Worm (Caenorhabditis elegans) whole organism, young adult: ENCODE data around the gene clec-26.

Experiments used
- B0336.3 ChIP-seq: fragments of 200-800 bp; sonication (Bioruptor generic); IDR thresholded peaks from 2 replicates; pipeline ENCODE4 v1.3.6; 2022; ENCODE audit warnings: missing genetic modification characterization, missing compliant biosample characterization
- C17E4.6 ChIP-seq: fragments of 200-800 bp; sonication (Bioruptor generic); IDR thresholded peaks from 2 replicates; pipeline ENCODE4 v1.3.6; 2022; ENCODE audit warnings: missing genetic modification reagents, missing genetic modification characterization, missing compliant biosample characterization
- F22D6.2 ChIP-seq: sonication (generic microtip); optimal IDR thresholded peaks from 2 replicates; lab custom pipeline; 2016; ENCODE audit warnings: mild to moderate bottlenecking, missing genetic modification characterization, missing compliant biosample characterization
- F33H1.4 ChIP-seq: fragments of 200-800 bp; sonication (Bioruptor generic); IDR thresholded peaks from 2 replicates; pipeline ENCODE4 v1.3.6; 2022; ENCODE audit warnings: missing genetic modification reagents, missing genetic modification characterization, missing compliant biosample characterization
- F39B2.1 ChIP-seq: fragments of 200-800 bp; sonication (Bioruptor generic); IDR thresholded peaks from 2 replicates; pipeline ENCODE4 v1.3.6; 2022; ENCODE audit warnings: missing genetic modification reagents, missing genetic modification characterization, missing compliant biosample characterization
- F49E8.2 ChIP-seq: sonication (generic microtip); optimal IDR thresholded peaks from 3 replicates; lab custom pipeline; 2017; ENCODE audit warnings: missing genetic modification characterization, mild to moderate bottlenecking, missing compliant biosample characterization, antibody characterized with exemption, moderate library complexity; ENCODE audit not compliant: insufficient read depth
- F57A8.1 ChIP-seq: fragments of 200-800 bp; sonication (Bioruptor generic); optimal IDR thresholded peaks from 2 replicates; lab custom pipeline; 2018; ENCODE audit warnings: mild to moderate bottlenecking, missing genetic modification characterization, moderate library complexity, missing compliant biosample characterization
- T26A5.8 ChIP-seq: sonication (generic microtip); optimal IDR thresholded peaks from 2 replicates; lab custom pipeline; 2016; ENCODE audit warnings: missing genetic modification characterization, missing compliant biosample characterization
- Y53G8AR.9 ChIP-seq: fragments of 200-800 bp; sonication (Bioruptor generic); conservative IDR thresholded peaks from 2 replicates; pipeline ENCODE4 v1.3.6; 2022; ENCODE audit warnings: missing genetic modification reagents, missing genetic modification characterization, missing compliant biosample characterization
- Y67H2A.10 ChIP-seq: fragments of 200-800 bp; sonication (Bioruptor generic); conservative IDR thresholded peaks from 2 replicates; pipeline ENCODE4 v1.3.6; 2022; ENCODE audit warnings: missing genetic modification reagents, missing genetic modification characterization, missing compliant biosample characterization
- Y79H2A.3 ChIP-seq: fragments of 200-800 bp; sonication (Bioruptor generic); conservative IDR thresholded peaks from 2 replicates; pipeline ENCODE4 v1.3.6; 2022; ENCODE audit warnings: missing genetic modification reagents, missing genetic modification characterization, missing compliant biosample characterization
- Y95B8A.8 ChIP-seq: fragments of 200-800 bp; sonication (Bioruptor generic); IDR thresholded peaks from 2 replicates; pipeline ENCODE4 v1.3.6; 2022; ENCODE audit warnings: missing genetic modification reagents, missing genetic modification characterization, missing compliant biosample characterization
- ama-1 ChIP-seq, 3 experiments: fragments of 150-350 bp in 1 of 3; sonication (generic microtip) in 2 of 3; optimal IDR thresholded peaks; 2 replicates each; lab custom pipeline; 2014 to 2018; ENCODE audit warnings: missing biosample characterization in 2 of 3, missing genetic modification characterization in 2 of 3, missing genetic modification reagents in 2 of 3
- aptf-2 ChIP-seq: fragments of 200-800 bp; sonication (Bioruptor generic); conservative IDR thresholded peaks from 2 replicates; pipeline ENCODE4 v1.3.6; 2022; ENCODE audit warnings: missing genetic modification reagents, missing genetic modification characterization, missing compliant biosample characterization
- attf-6 ChIP-seq: fragments of 200-800 bp; sonication (Bioruptor generic); IDR thresholded peaks from 2 replicates; pipeline ENCODE4 v1.3.6; 2022; ENCODE audit warnings: missing genetic modification reagents, missing genetic modification characterization, missing compliant biosample characterization
- ceh-100 ChIP-seq: fragments of 200-800 bp; sonication (Bioruptor generic); IDR thresholded peaks from 2 replicates; pipeline ENCODE4 v1.3.6; 2022; ENCODE audit warnings: missing genetic modification reagents, missing genetic modification characterization, missing compliant biosample characterization
- ceh-27 ChIP-seq: fragments of 200-800 bp; sonication (Bioruptor generic); optimal IDR thresholded peaks from 2 replicates; lab custom pipeline; 2018; ENCODE audit warnings: mild to moderate bottlenecking, missing genetic modification characterization, moderate library complexity, missing compliant biosample characterization
- dpl-1 ChIP-seq: fragments of 150-350 bp; optimal IDR thresholded peaks from 2 replicates; lab custom pipeline; 2014; ENCODE audit warnings: missing biosample characterization, missing genetic modification reagents, missing genetic modification characterization
- egl-44 ChIP-seq: fragments of 200-800 bp; sonication (Bioruptor generic); IDR thresholded peaks from 2 replicates; pipeline ENCODE4 v1.3.6; 2022; ENCODE audit warnings: missing genetic modification reagents, missing genetic modification characterization, missing compliant biosample characterization
- egrh-3 ChIP-seq: fragments of 200-800 bp; sonication (Bioruptor generic); IDR thresholded peaks from 2 replicates; pipeline ENCODE4 v1.3.6; 2022; ENCODE audit warnings: missing genetic modification reagents, missing genetic modification characterization, missing compliant biosample characterization
- him-1 ChIP-seq: sonication (generic microtip); optimal IDR thresholded peaks from 2 replicates; lab custom pipeline; 2016; ENCODE audit warnings: missing genotype, missing genetic modification reagents, missing genetic modification characterization, missing compliant biosample characterization
- hsf-1 ChIP-seq: fragments of 200-800 bp; sonication (Bioruptor generic); IDR thresholded peaks from 2 replicates; pipeline ENCODE4 v1.3.6; 2022; ENCODE audit warnings: missing genetic modification reagents, missing genetic modification characterization, missing compliant biosample characterization
- lir-1 ChIP-seq: fragments of 200-800 bp; sonication (Bioruptor generic); conservative IDR thresholded peaks from 2 replicates; pipeline ENCODE4 v1.3.6; 2022; ENCODE audit warnings: missing genetic modification reagents, missing genetic modification characterization, missing compliant biosample characterization
- mes-4 ChIP-seq: sonication (generic microtip); optimal IDR thresholded peaks from 2 replicates; lab custom pipeline; 2016; ENCODE audit warnings: missing genotype, missing genetic modification characterization, missing compliant biosample characterization
- nhr-120 ChIP-seq: fragments of 200-800 bp; sonication (Bioruptor generic); IDR thresholded peaks from 2 replicates; pipeline ENCODE4 v1.3.6; 2022; ENCODE audit warnings: missing genetic modification characterization, missing compliant biosample characterization
- pbrm-1 ChIP-seq: fragments of 200-800 bp; sonication (Bioruptor generic); IDR thresholded peaks from 2 replicates; pipeline ENCODE4 v1.3.6; 2022; ENCODE audit warnings: missing genetic modification reagents, missing genetic modification characterization, missing compliant biosample characterization
- pha-4 ChIP-seq: fragments of 150-350 bp; sonication (generic microtip); optimal IDR thresholded peaks from 2 replicates; lab custom pipeline; 2014; ENCODE audit warnings: missing biosample characterization, missing genetic modification reagents, missing genetic modification characterization
- repo-1 ChIP-seq: sonication (generic microtip); optimal IDR thresholded peaks from 2 replicates; lab custom pipeline; 2017; ENCODE audit warnings: mild to moderate bottlenecking, missing genetic modification characterization, missing compliant biosample characterization
- snpc-1.3 ChIP-seq: sonication (generic microtip); optimal IDR thresholded peaks from 2 replicates; lab custom pipeline; 2017; ENCODE audit warnings: missing genetic modification characterization, mild to moderate bottlenecking, missing compliant biosample characterization, antibody characterized with exemption, moderate library complexity, missing genotype, missing genetic modification reagents; ENCODE audit not compliant: insufficient read depth
- sptf-2 ChIP-seq: fragments of 200-800 bp; sonication (Bioruptor generic); optimal IDR thresholded peaks from 2 replicates; lab custom pipeline; 2018; ENCODE audit warnings: mild to moderate bottlenecking, missing genetic modification characterization, missing compliant biosample characterization
- tbx-9 ChIP-seq: sonication (generic microtip); optimal IDR thresholded peaks from 2 replicates; lab custom pipeline; 2016; ENCODE audit warnings: borderline replicate concordance, missing genetic modification characterization, inconsistent platforms, missing compliant biosample characterization
- ztf-25 ChIP-seq: fragments of 200-800 bp; sonication (Bioruptor generic); IDR thresholded peaks from 2 replicates; pipeline ENCODE4 v1.3.6; 2022; ENCODE audit warnings: missing genetic modification reagents, missing genetic modification characterization, missing compliant biosample characterization
- ztf-28 ChIP-seq: fragments of 200-800 bp; sonication (Bioruptor generic); IDR thresholded peaks from 2 replicates; pipeline ENCODE4 v1.3.6; 2022; ENCODE audit warnings: missing genetic modification reagents, missing genetic modification characterization, missing compliant biosample characterization

clec-26 gene

DNA sequence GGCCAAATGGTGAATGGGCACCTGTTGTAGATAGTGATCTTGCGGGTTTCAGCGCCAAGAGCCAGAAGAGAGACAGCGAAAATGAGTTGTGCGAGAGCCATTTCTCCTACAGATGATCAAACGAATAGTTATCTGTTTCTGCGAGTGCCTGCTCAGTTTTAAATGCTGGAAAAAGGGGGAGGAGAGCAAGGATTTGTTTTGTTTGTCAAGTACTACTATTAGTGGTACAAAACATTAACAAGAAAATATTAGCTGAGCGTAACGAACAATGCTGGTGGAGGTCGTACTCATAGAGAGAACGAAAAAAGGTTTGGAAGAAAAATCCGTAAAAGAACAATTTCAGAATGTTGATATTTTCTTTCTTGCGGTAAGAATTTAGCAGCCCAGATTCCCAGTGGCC lies 23.0 kb downstream of the clec-26 start, which contains the start of gene thn-4:
TSS of gene thn-4 (minus strand) at position 101 of the 400 bp plus-strand sequence.
- TF ChIP-seq F57A8.1 (GFP tag; lab: Kevin White, UChicago) (no peak), pha-4 (tag; lab: Kevin White, UChicago) (no peak), lir-1 (no peak), tbx-9 (no peak), ceh-27 (no peak), T26A5.8 (tag; lab: Kevin White, UChicago) (no peak), F39B2.1 (GFP tag; lab: Robert Waterston, UW) (no peak), ztf-25 (GFP tag; lab: Robert Waterston, UW) (no peak)

DNA sequence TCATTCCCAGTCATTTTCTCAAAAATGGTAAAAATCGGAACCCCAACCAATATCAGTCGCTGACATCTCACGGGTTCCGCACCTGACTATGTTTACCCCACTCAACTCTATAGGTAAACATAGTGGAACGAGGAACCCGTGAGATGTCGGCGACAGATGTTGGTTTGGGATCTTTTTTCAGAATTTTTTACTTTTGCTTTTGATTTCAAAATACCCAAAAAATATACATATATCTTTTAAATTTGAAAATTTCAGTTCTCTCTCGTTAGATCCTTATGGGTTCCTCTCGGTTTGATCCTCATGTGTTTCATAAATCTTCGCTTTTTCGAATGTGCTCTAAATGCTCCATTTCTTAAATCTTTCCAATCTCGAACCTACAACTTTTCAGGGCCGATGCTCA lies 25.2 kb downstream of the clec-26 start, which contains the start of gene srw-23:
TSS of gene srw-23 (plus strand) at position 301 of the 400 bp plus-strand sequence.
- TF ChIP-seq pbrm-1 (GFP tag; lab: Robert Waterston, UW) (no peak), sptf-2 (GFP tag; lab: Kevin White, UChicago) (no peak), C17E4.6 (GFP tag; lab: Robert Waterston, UW) (no peak), Y67H2A.10 (GFP tag; lab: Robert Waterston, UW) (no peak), F22D6.2 (tag; lab: Kevin White, UChicago) (no peak), attf-6 (GFP tag; lab: Robert Waterston, UW) (no peak)

DNA sequence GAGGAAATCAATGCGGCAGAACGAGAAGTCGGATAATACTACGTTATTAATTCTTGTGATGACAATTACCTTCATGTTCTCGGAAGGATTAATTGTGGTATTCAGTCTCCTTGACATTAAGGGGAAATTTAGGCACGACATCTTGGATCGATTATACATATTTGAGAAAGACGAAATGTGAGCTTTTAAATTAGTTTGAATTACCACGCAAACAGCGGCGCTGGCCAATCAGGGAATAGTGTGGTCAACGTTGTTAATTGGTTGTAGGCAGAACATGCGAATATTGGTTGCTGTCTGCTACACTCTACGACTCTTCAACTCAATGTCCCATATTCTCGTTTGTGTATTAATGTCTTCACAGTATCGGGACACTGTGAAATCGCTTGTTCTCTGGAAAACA lies 26.6 kb downstream of the clec-26 start, which contains the start of gene F49A5.10:
TSS of gene F49A5.10 (plus strand) at position 301 of the 400 bp plus-strand sequence.
- TF ChIP-seq mes-4 (tag; lab: Kevin White, UChicago) (no peak), nhr-120 (no peak), him-1 (tag; lab: Kevin White, UChicago) (no peak), F33H1.4 (GFP tag; lab: Robert Waterston, UW) (no peak), aptf-2 (GFP tag; lab: Robert Waterston, UW) (no peak), dpl-1 (GFP tag; lab: Kevin White, UChicago) (no peak), Y95B8A.8 (GFP tag; lab: Robert Waterston, UW) (no peak), B0336.3 (GFP tag; lab: Robert Waterston, UW) (no peak), egl-44 (GFP tag; lab: Robert Waterston, UW) (no peak), egrh-3 (no peak), ama-1 (optimal IDR thresholded peaks at IDR 0.05; lab: Kevin White, UChicago) (no peak), ama-1 (GFP tag; optimal IDR thresholded peaks at IDR 0.05; lab: Kevin White, UChicago) (no peak), ceh-100 (GFP tag; lab: Robert Waterston, UW) (no peak), snpc-1.3 (tag; lab: Kevin White, UChicago) (no peak), repo-1 (tag; lab: Kevin White, UChicago) (no peak), ztf-28 (GFP tag; lab: Robert Waterston, UW) (no peak), Y79H2A.3 (no peak), F22D6.2 (tag; lab: Kevin White, UChicago) (no peak), Y53G8AR.9 (GFP tag; lab: Robert Waterston, UW) (no peak), F49E8.2 (tag; lab: Kevin White, UChicago) (no peak)

DNA sequence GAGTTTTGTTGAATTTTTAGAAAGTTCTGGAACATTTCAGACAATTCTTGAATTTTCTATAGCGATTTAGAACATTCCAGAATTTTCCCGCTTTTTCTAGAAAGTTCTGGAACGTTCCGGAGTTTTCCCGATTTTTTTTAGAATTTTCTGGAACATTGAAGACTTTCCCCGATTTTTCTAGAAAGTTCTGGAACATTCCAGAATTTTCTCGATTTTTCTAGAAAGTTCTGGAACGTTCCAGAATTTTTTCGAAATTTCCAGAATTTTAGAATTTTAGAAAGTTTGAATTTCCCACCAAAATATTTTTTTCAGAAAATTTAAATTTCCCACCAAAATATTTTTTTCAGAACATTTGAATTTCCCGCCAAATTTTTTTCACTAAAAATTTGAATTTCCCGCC lies 28.7 kb downstream of the clec-26 start:
- peak; percentile 92 for TF ChIP-seq hsf-1 (GFP tag; lab: Robert Waterston, UW)
